Fruit fly (Drosophila melanogaster) whole organism, embryonic: ENCODE results near the gene CG13912.

Experiments used
- BtbVII ChIP-seq: fragments of 200-800 bp; sonication (Bioruptor generic); optimal IDR thresholded peaks from 3 replicates; lab custom pipeline; 2017; ENCODE audit warnings: missing biosample characterization, mild to moderate bottlenecking, missing genetic modification characterization
- CG12236 ChIP-seq: fragments of 200-800 bp; sonication (Bioruptor generic); optimal IDR thresholded peaks from 2 replicates; lab custom pipeline; 2016; ENCODE audit warnings: missing biosample characterization, missing genetic modification characterization
- CG13775 ChIP-seq: fragments of 200-800 bp; sonication (Bioruptor generic); optimal IDR thresholded peaks from 3 replicates; lab custom pipeline; 2017; ENCODE audit warnings: missing biosample characterization, mild to moderate bottlenecking, missing genetic modification characterization
- CG14014 ChIP-seq: fragments of 200-800 bp; sonication (Bioruptor generic); IDR thresholded peaks from 2 replicates; pipeline ENCODE4 v1.3.6; 2022; ENCODE audit warnings: missing biosample characterization, missing genetic modification characterization
- CG14710 ChIP-seq: fragments of 200-800 bp; sonication (Bioruptor generic); optimal IDR thresholded peaks from 3 replicates; lab custom pipeline; 2019; ENCODE audit warnings: missing biosample characterization, mild to moderate bottlenecking, missing genetic modification characterization, moderate library complexity
- CG1603 ChIP-seq: fragments of 200-800 bp; sonication (Bioruptor generic); optimal IDR thresholded peaks from 2 replicates; lab custom pipeline; 2019; ENCODE audit warnings: missing biosample characterization, mild to moderate bottlenecking, missing genetic modification characterization, moderate library complexity
- CG2199 ChIP-seq: fragments of 200-800 bp; sonication (Bioruptor generic); IDR thresholded peaks from 3 replicates; pipeline ENCODE4 v1.3.6; 2022; ENCODE audit warnings: missing biosample characterization, missing genetic modification characterization
- CG33213 ChIP-seq: fragments of 200-800 bp; sonication (Bioruptor generic); optimal IDR thresholded peaks from 3 replicates; lab custom pipeline; 2016; ENCODE audit warnings: missing biosample characterization, missing genetic modification characterization
- CG3838 ChIP-seq: fragments of 200-800 bp; sonication (Bioruptor generic); optimal IDR thresholded peaks from 3 replicates; lab custom pipeline; 2016; ENCODE audit warnings: missing biosample characterization, missing genetic modification characterization
- CG4820 ChIP-seq: fragments of 200-800 bp; sonication (Bioruptor generic); optimal IDR thresholded peaks from 3 replicates; lab custom pipeline; 2016; ENCODE audit warnings: missing biosample characterization, missing genetic modification characterization
- CG5180 ChIP-seq: fragments of 200-800 bp; sonication (Bioruptor generic); optimal IDR thresholded peaks from 3 replicates; lab custom pipeline; 2017; ENCODE audit warnings: missing biosample characterization, missing genetic modification characterization, mild to moderate bottlenecking, moderate library complexity, missing genetic modification reagents
- CG6254 ChIP-seq: fragments of 200-800 bp; sonication (Bioruptor generic); optimal IDR thresholded peaks from 3 replicates; lab custom pipeline; 2017; ENCODE audit warnings: mild to moderate bottlenecking, missing biosample characterization, missing genetic modification reagents, missing genetic modification characterization
- CG6765 ChIP-seq: fragments of 200-800 bp; sonication (Bioruptor generic); optimal IDR thresholded peaks from 3 replicates; lab custom pipeline; 2017; ENCODE audit warnings: missing biosample characterization, mild to moderate bottlenecking, missing genetic modification characterization
- CG6791 ChIP-seq: fragments of 200-800 bp; sonication (Bioruptor generic); IDR thresholded peaks from 3 replicates; pipeline ENCODE4 v1.3.6; 2022; ENCODE audit warnings: missing biosample characterization, missing genetic modification characterization; ENCODE audit not compliant: partially characterized antibody
- CG7839 ChIP-seq: fragments of 200-800 bp; sonication (Bioruptor generic); optimal IDR thresholded peaks from 3 replicates; lab custom pipeline; 2018; ENCODE audit warnings: missing biosample characterization, mild to moderate bottlenecking, missing genetic modification characterization, moderate library complexity
- CG8290 ChIP-seq, 3 experiments: fragments of 200-800 bp; sonication (Bioruptor generic); optimal IDR thresholded peaks; 2 replicates each; lab custom pipeline; 2016 to 2019; ENCODE audit warnings: missing biosample characterization in 3 of 3, missing genetic modification characterization in 3 of 3, mild to moderate bottlenecking in 2 of 3, moderate library complexity in 1 of 3
- CG9727 ChIP-seq: fragments of 200-800 bp; sonication (Bioruptor generic); optimal IDR thresholded peaks from 3 replicates; lab custom pipeline; 2017; ENCODE audit warnings: missing biosample characterization, mild to moderate bottlenecking, missing genetic modification characterization
- Eip74EF ChIP-seq, 2 experiments: fragments of 200-800 bp in 1 of 2; fragments of >200 bp in 1 of 2; sonication (Bioruptor generic) in 1 of 2; optimal IDR thresholded peaks; 2 replicates each; lab custom pipeline; 2017 to 2019; ENCODE audit warnings: missing biosample characterization in 2 of 2, missing genetic modification characterization in 2 of 2, mild to moderate bottlenecking in 1 of 2, moderate library complexity in 1 of 2
- HmgZ ChIP-seq: fragments of 200-800 bp; sonication (Bioruptor generic); optimal IDR thresholded peaks from 2 replicates; lab custom pipeline; 2018; ENCODE audit warnings: missing biosample characterization, mild to moderate bottlenecking, missing genetic modification characterization
- Hmr ChIP-seq: fragments of 200-800 bp; sonication (Bioruptor generic); optimal IDR thresholded peaks from 3 replicates; lab custom pipeline; 2017; ENCODE audit warnings: mild to moderate bottlenecking, missing biosample characterization, missing genetic modification reagents, missing genetic modification characterization
- Hr51 ChIP-seq, 2 experiments: fragments of 200-800 bp; sonication (Bioruptor generic); optimal IDR thresholded peaks; 2 replicates in 1 of 2; 3 replicates in 1 of 2; lab custom pipeline; 2016 to 2018; ENCODE audit warnings: missing biosample characterization in 2 of 2, missing genetic modification characterization in 2 of 2, mild to moderate bottlenecking in 1 of 2, moderate library complexity in 1 of 2
- Hr78 ChIP-seq, 2 experiments: fragments of 200-800 bp in 1 of 2; fragments of >200 bp in 1 of 2; sonication (Bioruptor generic) in 1 of 2; optimal IDR thresholded peaks; 2 replicates each; lab custom pipeline; 2017 to 2019; ENCODE audit warnings: missing biosample characterization in 2 of 2, missing genetic modification characterization in 2 of 2, mild to moderate bottlenecking in 1 of 2, moderate library complexity in 1 of 2
- Meics ChIP-seq: fragments of 200-800 bp; sonication (Bioruptor generic); optimal IDR thresholded peaks from 2 replicates; lab custom pipeline; 2017; ENCODE audit warnings: missing biosample characterization, mild to moderate bottlenecking, missing genetic modification characterization
- Nf-YB ChIP-seq: fragments of 200-800 bp; sonication (Bioruptor generic); optimal IDR thresholded peaks from 3 replicates; lab custom pipeline; 2019; ENCODE audit warnings: missing biosample characterization, mild to moderate bottlenecking, missing genetic modification characterization, moderate library complexity
- Optix ChIP-seq: fragments of 200-800 bp; sonication (Bioruptor generic); IDR thresholded peaks from 3 replicates; pipeline ENCODE4 v1.3.6; 2022; ENCODE audit warnings: missing biosample characterization, missing genetic modification characterization
- Pdp1 ChIP-seq, 2 experiments: fragments of 200-800 bp; sonication (Bioruptor generic); optimal IDR thresholded peaks; 3 replicates each; lab custom pipeline; 2016; ENCODE audit warnings: missing biosample characterization in 2 of 2, missing genetic modification characterization in 2 of 2, mild to moderate bottlenecking in 1 of 2, moderate library complexity in 1 of 2
- TFAM ChIP-seq: fragments of 200-800 bp; sonication (Bioruptor generic); optimal IDR thresholded peaks from 2 replicates; lab custom pipeline; 2017; ENCODE audit warnings: missing biosample characterization, missing genetic modification characterization, inconsistent platforms
- al ChIP-seq: fragments of 200-800 bp; sonication (Bioruptor generic); IDR thresholded peaks from 2 replicates; pipeline ENCODE4 v1.3.6; 2022; ENCODE audit warnings: missing biosample characterization, missing genetic modification characterization
- chm ChIP-seq: fragments of 200-800 bp; sonication (Bioruptor generic); IDR thresholded peaks from 2 replicates; pipeline ENCODE4 v1.3.6; 2022; ENCODE audit warnings: missing biosample characterization, missing genetic modification characterization
- dati ChIP-seq: fragments of 200-800 bp; sonication (Bioruptor generic); IDR thresholded peaks from 2 replicates; pipeline ENCODE4 v1.3.6; 2022; ENCODE audit warnings: missing biosample characterization, missing genetic modification characterization
- dmrt99B ChIP-seq: fragments of 200-800 bp; sonication (Bioruptor generic); optimal IDR thresholded peaks from 2 replicates; lab custom pipeline; 2018; ENCODE audit warnings: missing biosample characterization, mild to moderate bottlenecking, missing genetic modification characterization, moderate library complexity
- emc ChIP-seq: fragments of 200-800 bp; sonication (Bioruptor generic); optimal IDR thresholded peaks from 2 replicates; lab custom pipeline; 2016; ENCODE audit warnings: missing biosample characterization, missing genetic modification characterization
- eyg ChIP-seq: fragments of 200-800 bp; sonication (Bioruptor generic); optimal IDR thresholded peaks from 3 replicates; lab custom pipeline; 2016; ENCODE audit warnings: missing biosample characterization, missing genetic modification characterization
- fd102C ChIP-seq: fragments of 200-800 bp; sonication (Bioruptor generic); optimal IDR thresholded peaks from 2 replicates; lab custom pipeline; 2018; ENCODE audit warnings: missing biosample characterization, mild to moderate bottlenecking, missing genetic modification characterization, moderate library complexity
- fu2 ChIP-seq: fragments of 200-800 bp; sonication (Bioruptor generic); optimal IDR thresholded peaks from 2 replicates; lab custom pipeline; 2016; ENCODE audit warnings: missing biosample characterization, missing genetic modification characterization
- gcm ChIP-seq: fragments of 200-800 bp; sonication (Bioruptor generic); optimal IDR thresholded peaks from 2 replicates; lab custom pipeline; 2019; ENCODE audit warnings: missing biosample characterization, mild to moderate bottlenecking, missing genetic modification characterization, moderate library complexity
- gcm2 ChIP-seq: fragments of 200-800 bp; sonication (Bioruptor generic); optimal IDR thresholded peaks from 2 replicates; lab custom pipeline; 2016; ENCODE audit warnings: missing biosample characterization, missing genetic modification characterization
- grn ChIP-seq: fragments of 200-800 bp; sonication (Bioruptor generic); optimal IDR thresholded peaks from 3 replicates; lab custom pipeline; 2017; ENCODE audit warnings: missing biosample characterization, missing genetic modification characterization
- gsb ChIP-seq: fragments of 200-800 bp; sonication (Bioruptor generic); IDR thresholded peaks from 2 replicates; pipeline ENCODE4 v1.3.6; 2022; ENCODE audit warnings: missing biosample characterization, missing genetic modification characterization
- kay ChIP-seq: fragments of 200-800 bp; sonication (Bioruptor generic); optimal IDR thresholded peaks from 2 replicates; lab custom pipeline; 2016; ENCODE audit warnings: missing biosample characterization, missing genetic modification characterization
- pita ChIP-seq: fragments of 200-800 bp; sonication (Bioruptor generic); optimal IDR thresholded peaks from 2 replicates; lab custom pipeline; 2017; ENCODE audit warnings: missing biosample characterization, mild to moderate bottlenecking, missing genetic modification characterization
- pzg ChIP-seq: fragments of 200-800 bp; sonication (Bioruptor generic); optimal IDR thresholded peaks from 3 replicates; lab custom pipeline; 2018; ENCODE audit warnings: missing biosample characterization, mild to moderate bottlenecking, missing genetic modification characterization, moderate library complexity
- ranshi ChIP-seq: fragments of 200-800 bp; sonication (Bioruptor generic); IDR thresholded peaks from 2 replicates; pipeline ENCODE4 v1.3.6; 2022; ENCODE audit warnings: missing biosample characterization, missing genetic modification characterization
- sna ChIP-seq: fragments of 200-800 bp; sonication (Bioruptor generic); IDR thresholded peaks from 2 replicates; pipeline ENCODE4 v1.3.6; 2022; ENCODE audit warnings: missing biosample characterization, missing genetic modification characterization; ENCODE audit not compliant: partially characterized antibody
- sug ChIP-seq: fragments of 200-800 bp; optimal IDR thresholded peaks from 2 replicates; lab custom pipeline; 2019; ENCODE audit warnings: missing biosample characterization, mild to moderate bottlenecking, missing genetic modification characterization, moderate library complexity
- toy ChIP-seq: fragments of 200-800 bp; sonication (Bioruptor generic); IDR thresholded peaks from 2 replicates; pipeline ENCODE4 v1.3.6; 2022; ENCODE audit warnings: missing biosample characterization, missing genetic modification characterization
- vvl ChIP-seq: fragments of 200-800 bp; sonication (Bioruptor generic); IDR thresholded peaks from 2 replicates; pipeline ENCODE4 v1.3.6; 2022; ENCODE audit warnings: missing biosample characterization, missing genetic modification characterization

Gene CG13912

DNA sequence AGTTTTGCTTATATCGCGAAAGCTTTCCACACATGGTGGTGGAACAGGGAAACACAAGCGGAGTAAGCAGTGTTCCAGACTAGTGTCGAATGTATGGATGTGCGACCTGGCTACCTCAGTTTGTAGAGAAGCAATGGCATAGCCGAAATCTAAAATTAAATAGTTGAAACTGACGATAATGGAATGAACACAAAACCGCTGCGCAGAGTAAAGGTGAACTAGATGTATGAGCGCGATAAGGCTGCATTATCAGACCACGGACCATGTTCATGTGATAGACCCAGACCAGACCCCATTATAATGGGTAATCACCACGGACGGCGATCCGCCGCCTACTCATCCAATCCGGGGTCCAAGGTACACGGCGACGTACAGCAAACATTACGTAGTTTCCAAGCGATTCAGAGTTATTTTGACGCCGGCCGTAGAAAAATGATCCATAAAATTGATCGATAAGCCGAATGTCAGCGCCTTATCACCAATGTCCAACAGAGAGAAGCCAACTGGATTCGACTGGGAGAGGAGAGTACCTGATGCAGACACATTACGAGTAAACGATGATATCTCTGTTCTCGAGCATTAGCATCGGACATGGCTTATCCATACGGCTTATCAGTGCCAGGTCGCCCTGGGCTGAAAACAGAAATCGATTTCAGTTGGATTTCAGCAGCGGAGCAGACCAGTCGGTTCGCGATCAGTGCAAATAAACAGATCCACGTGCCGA is at the start of gene CG13912 (continued):
- TF ChIP-seq CG14710 (tag; lab: Kevin White, UChicago) (no peak), fd102C (no peak), CG12236 (GFP tag; lab: Kevin White, UChicago) (no peak), pita (peak; percentile 76), gcm (GFP tag; lab: Kevin White, UChicago) (no peak), sna (GFP tag; lab: Robert Waterston, UW) (no peak; the same call in 1 of the 2 replicates), Eip74EF (GFP tag; optimal IDR thresholded peaks at IDR 0.05; lab: Kevin White, UChicago) (peak in 1 of 2 experiments; percentile 39), HmgZ (tag; lab: Kevin White, UChicago) (peak; percentile 75), CG14014 (GFP tag; lab: Robert Waterston, UW) (0 out of 2 replicates have a peak, but pooled peaks have one; percentile 8), CG33213 (GFP tag; lab: Kevin White, UChicago) (peak; percentile 33), CG7839 (tag; lab: Kevin White, UChicago) (no peak), CG6765 (no peak), Optix (GFP tag; lab: Robert Waterston, UW) (no peak), CG13775 (GFP tag; lab: Kevin White, UChicago) (no peak), dmrt99B (tag; lab: Kevin White, UChicago) (peak; percentile 9), CG4820 (no peak), vvl (no peak), Hmr (GFP tag; lab: Kevin White, UChicago) (peak; percentile 46), Pdp1 (GFP tag; optimal IDR thresholded peaks at IDR 0.05; lab: Kevin White, UChicago) (peak in 1 of 2 experiments; percentile 88), gcm2 (GFP tag; lab: Kevin White, UChicago) (no peak), emc (GFP tag; lab: Kevin White, UChicago) (no peak), BtbVII (GFP tag; lab: Kevin White, UChicago) (peak; percentile 77), CG6791 (GFP tag; lab: Robert Waterston, UW) (peak; percentile 45; the same call in 1 of the 3 replicates), gsb (GFP tag; lab: Robert Waterston, UW) (no peak), CG1603 (tag; lab: Kevin White, UChicago) (peak; percentile 13), chm (GFP tag; lab: Robert Waterston, UW) (0 out of 2 replicates have a peak, but pooled peaks have one; percentile 25), fu2 (GFP tag; lab: Kevin White, UChicago) (no peak), CG8290 (GFP tag; optimal IDR thresholded peaks at IDR 0.05; lab: Kevin White, UChicago) (no peak), CG8290 (tag; optimal IDR thresholded peaks at IDR 0.05; lab: Kevin White, UChicago) (peak in 1 of 2 experiments; percentile 85), ranshi (GFP tag; lab: Robert Waterston, UW) (0 out of 2 replicates have a peak, but pooled peaks have one; percentile 14), al (GFP tag; lab: Robert Waterston, UW) (no peak), kay (peak; percentile 44), toy (no peak), CG6254 (GFP tag; lab: Kevin White, UChicago) (peak; percentile 41), CG2199 (GFP tag; lab: Robert Waterston, UW) (peak; percentile 90; the same call in 2 of the 3 replicates), CG3838 (GFP tag; lab: Kevin White, UChicago) (no peak), TFAM (GFP tag; lab: Kevin White, UChicago) (no peak), CG9727 (GFP tag; lab: Kevin White, UChicago) (no peak), eyg (GFP tag; lab: Kevin White, UChicago) (no peak), Nf-YB (GFP tag; lab: Kevin White, UChicago) (peak; percentile 3), CG5180 (GFP tag; lab: Kevin White, UChicago) (peak; percentile 24), Hr51 (GFP tag; optimal IDR thresholded peaks at IDR 0.05; lab: Kevin White, UChicago) (no peak), grn (GFP tag; lab: Kevin White, UChicago) (peak; percentile 99), sug (peak; percentile 92), Hr78 (GFP tag; optimal IDR thresholded peaks at IDR 0.05; lab: Kevin White, UChicago) (peak in 1 of 2 experiments; percentile 82), dati (GFP tag; lab: Robert Waterston, UW) (no peak), pzg (peak; percentile 11), Meics (peak; percentile 99)
